Comparison of ENCODE assay signal across 3 worm cellular contexts in genomic region chrX:16160924-16161323, ce11.
TF ChIP-seq lines count a peak whose summit lies in the region.

No protein-coding gene starts in this region.

TF ChIP-seq in whole organism, L3 larva, 47 proteins besides CTCF, POLR2A, EP300 and RAD21:
- TF ChIP-seq mdl-1 (tag; optimal IDR thresholded peaks at IDR 0.05; lab: Kevin White, UChicago) (peak; percentile 23), unc-62 (GFP tag; optimal IDR thresholded peaks at IDR 0.05; lab: Kevin White, UChicago) (no peak)
TF ChIP-seq in whole organism, L3 larva: peak in this region for 1.

TF ChIP-seq in whole organism, L4 larva, 104 proteins besides CTCF, POLR2A, EP300 and RAD21:
- TF ChIP-seq ces-1 (GFP tag; optimal IDR thresholded peaks at IDR 0.05; lab: Kevin White, UChicago) (no peak), nhr-28 (tag; optimal IDR thresholded peaks at IDR 0.05; lab: Kevin White, UChicago) (peak; percentile 12), dmd-6 (GFP tag; IDR thresholded peaks at IDR 0.05; lab: Robert Waterston, UW) (peak; percentile 60), mdl-1 (tag; optimal IDR thresholded peaks at IDR 0.05; lab: Kevin White, UChicago) (peak in 1 of 2 experiments; percentile 76), ceh-32 (tag; optimal IDR thresholded peaks at IDR 0.05; lab: Kevin White, UChicago; ENCODE audit: poor library complexity) (no peak), mxl-2 (GFP tag; conservative IDR thresholded peaks at IDR 0.05; lab: Robert Waterston, UW) (no peak)

TF ChIP-seq in whole organism, young adult, 124 proteins besides CTCF, POLR2A, EP300 and RAD21:
- TF ChIP-seq mel-28 (tag; optimal IDR thresholded peaks at IDR 0.05; lab: Kevin White, UChicago; ENCODE audit: borderline replicate concordance): no peak
- TF ChIP-seq nfya-1 (tag; optimal IDR thresholded peaks at IDR 0.05; lab: Kevin White, UChicago; ENCODE audit: borderline replicate concordance, insufficient read depth): no peak
- no peak for TF ChIP-seq unc-130 (GFP tag; optimal IDR thresholded peaks at IDR 0.05; lab: Kevin White, UChicago)
- TF ChIP-seq mxl-1 (tag; optimal IDR thresholded peaks at IDR 0.05; lab: Kevin White, UChicago): no peak
- no peak for TF ChIP-seq lag-1 (GFP tag; IDR thresholded peaks at IDR 0.05; lab: Robert Waterston, UW)
- peak; percentile 34 for TF ChIP-seq nhr-80 (tag; optimal IDR thresholded peaks at IDR 0.05; lab: Kevin White, UChicago)
- no peak for TF ChIP-seq F52B5.7 (tag; optimal IDR thresholded peaks at IDR 0.05; lab: Kevin White, UChicago)
- TF ChIP-seq ceh-58 (GFP tag; IDR thresholded peaks at IDR 0.05; lab: Robert Waterston, UW): no peak
